Fruit fly (Drosophila melanogaster): ENCODE data around the gene CG14341.

Gene CG14341

DNA sequence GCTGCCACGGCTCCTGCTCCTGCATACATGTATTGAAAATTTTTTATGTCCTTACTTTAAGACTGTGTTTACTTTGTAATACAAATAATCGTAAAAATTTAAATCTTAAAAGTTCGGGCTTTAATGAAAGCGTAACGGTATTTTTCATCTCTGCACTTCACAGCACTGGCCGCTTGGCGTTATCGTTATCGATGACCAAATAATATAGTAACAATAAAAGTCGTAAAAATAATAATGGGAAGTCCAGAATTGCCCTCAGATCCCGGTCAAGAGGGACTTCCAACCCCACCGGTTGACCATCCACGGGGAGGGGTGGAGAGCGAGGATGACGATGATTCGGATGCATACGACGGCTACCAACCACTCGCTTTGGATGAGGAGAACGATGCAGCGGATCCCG, at the start of gene CG14341:
TSS of gene CG14341 (plus strand) at position 181 of the 400 bp plus-strand sequence.
- TF ChIP-seq CG17801 (GFP tag; optimal IDR thresholded peaks at IDR 0.05; ENCODE audit: partially characterized antibody), result no peak

DNA sequence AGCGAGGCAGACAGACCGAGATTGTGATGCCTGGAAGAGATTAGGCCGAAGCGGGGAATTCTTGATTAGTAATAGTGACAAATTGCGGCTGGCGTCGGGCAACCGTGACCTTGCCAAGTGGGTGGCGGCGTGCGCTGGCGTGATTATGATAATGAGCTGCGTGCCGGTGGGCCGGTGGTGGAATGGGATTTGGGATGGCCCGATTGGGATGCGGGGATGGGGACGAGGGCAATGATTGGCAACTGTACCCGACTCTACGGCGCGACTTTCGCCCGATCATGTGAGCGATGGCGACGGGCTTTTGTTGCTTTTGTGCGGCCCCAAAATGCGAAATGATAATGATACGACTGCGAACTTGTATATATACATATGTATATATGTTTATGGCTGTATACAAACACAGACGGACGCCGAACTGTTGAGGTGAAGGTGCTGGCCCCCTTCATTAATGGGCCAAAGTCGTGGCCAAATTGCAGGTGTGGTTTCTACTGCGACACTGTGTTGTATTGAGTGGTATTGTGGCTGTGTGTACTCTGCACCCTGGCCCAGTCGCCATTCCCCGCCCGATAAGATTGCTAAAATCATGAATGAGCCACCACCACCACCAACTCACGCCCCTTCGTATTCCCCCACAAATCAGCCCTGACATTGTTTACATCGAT, 49.5 kb upstream of the CG14341 start:
- no peak for TF ChIP-seq CG17801 (GFP tag; optimal IDR thresholded peaks at IDR 0.05; ENCODE audit: partially characterized antibody)

dm6 chr2L:1118149-1118548, 48.2 kb upstream of the CG14341 start:
- no peak for TF ChIP-seq CG17801 (GFP tag; optimal IDR thresholded peaks at IDR 0.05; ENCODE audit: partially characterized antibody)

dm6 chr2L:1118880-1119809, 47.2 kb upstream of the CG14341 start:
- peak; percentile 55 for TF ChIP-seq CG17801 (GFP tag; optimal IDR thresholded peaks at IDR 0.05; ENCODE audit: partially characterized antibody)

DNA sequence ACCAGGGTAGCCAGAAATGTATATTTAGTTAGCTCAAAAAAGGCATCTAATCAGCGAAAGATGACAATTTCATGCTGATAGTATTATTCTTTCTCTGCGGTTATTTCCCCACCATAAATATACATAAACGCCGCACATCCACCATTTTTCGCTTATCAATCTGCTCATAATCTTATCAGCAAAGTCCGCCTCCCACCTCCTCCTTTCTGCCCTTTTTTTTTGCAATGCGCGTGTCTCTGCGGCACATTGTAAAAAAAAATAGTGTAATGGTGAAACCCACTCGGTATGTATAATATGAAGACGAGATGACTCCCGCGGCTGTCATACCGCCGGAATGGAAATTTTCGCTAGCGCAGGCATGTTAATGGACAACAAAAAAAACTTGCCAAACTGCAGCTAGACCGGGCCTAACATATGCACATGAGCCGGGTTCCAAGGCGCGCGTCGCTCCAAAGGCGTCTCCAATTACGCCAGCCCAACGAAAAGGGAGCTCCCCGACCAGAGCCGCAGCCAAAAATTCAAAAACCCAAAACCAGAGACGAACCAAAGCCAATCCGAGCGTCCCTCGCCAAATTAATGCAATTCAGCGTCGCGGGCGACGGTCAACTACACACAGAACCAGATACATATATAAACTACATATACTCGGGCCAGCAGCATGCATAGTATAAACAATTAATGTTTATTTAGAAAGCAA, 46.0 kb upstream of the CG14341 start:
- no peak for TF ChIP-seq CG17801 (GFP tag; optimal IDR thresholded peaks at IDR 0.05; ENCODE audit: partially characterized antibody)

- no peak for TF ChIP-seq CG17801 (GFP tag; optimal IDR thresholded peaks at IDR 0.05; ENCODE audit: partially characterized antibody)
Measured at dm6 chr2L:1121942-1122710, 44.2 kb upstream of the CG14341 start.

DNA sequence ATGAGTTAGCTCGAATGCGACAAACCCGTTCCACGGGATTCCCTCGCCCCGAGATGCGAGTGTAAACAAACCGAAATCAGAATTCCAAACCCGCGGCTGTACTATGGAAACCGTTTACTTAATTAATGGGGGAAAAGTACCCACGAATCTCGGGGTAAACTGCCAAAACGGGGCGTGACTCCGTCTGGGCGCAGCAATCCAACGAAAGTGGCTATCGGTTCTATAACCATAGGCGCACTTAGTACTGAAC, 43.7 kb upstream of the CG14341 start:
- no peak for TF ChIP-seq CG17801 (GFP tag; optimal IDR thresholded peaks at IDR 0.05; ENCODE audit: partially characterized antibody)

DNA sequence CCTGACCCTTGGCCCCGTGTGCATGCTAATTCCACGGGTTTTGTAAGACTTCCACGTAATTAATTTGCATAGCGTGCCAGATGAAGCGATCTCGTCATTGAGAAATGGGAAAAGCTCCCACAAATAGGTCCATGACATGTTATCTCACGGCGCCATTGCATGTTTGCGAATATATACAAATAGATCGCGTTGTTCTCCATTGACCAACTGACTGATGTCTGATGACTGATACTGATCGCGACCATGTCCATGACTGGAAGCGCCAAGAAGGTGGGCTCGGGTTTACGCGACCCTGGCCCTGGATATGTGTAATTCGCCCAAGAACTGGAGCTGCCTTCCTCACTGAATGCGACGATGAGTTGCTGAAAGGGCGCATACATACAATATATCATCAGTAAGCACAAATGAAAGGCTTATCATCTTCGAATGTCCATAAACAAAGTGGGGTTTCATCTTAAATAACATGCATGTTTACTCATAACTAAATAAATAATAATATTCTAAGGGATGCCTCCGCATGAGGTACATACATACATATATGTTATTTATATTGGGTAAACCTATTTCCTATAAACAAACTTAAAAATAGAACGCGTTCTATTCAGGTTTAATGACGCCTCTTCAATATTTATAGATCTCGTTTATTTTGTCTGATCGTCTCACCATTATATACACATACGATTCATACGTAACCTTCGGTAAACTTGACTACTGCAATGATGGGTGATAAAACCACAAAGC, 43.1 kb upstream of the CG14341 start:
- peak; percentile 35 for TF ChIP-seq CG17801 (GFP tag; optimal IDR thresholded peaks at IDR 0.05; ENCODE audit: partially characterized antibody)

DNA sequence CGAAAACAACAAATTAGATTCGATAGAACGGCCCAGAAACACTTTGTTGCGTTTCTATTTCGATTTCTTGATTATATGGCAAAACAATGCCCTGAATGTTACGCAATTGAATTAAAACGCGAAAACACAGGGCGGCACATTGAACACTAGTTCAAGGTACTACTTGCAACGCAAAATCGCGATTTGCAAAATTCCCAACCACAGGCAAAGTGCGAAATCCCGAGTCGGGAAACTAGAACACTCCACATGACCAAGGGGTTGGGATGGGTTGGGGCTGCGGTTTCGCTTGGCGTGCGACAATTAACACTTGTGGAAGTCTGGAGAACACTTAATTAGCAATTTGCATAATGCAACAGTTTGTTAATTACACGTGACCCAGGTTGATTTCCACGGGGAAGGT, 42.0 kb upstream of the CG14341 start:
- no peak for TF ChIP-seq CG17801 (GFP tag; optimal IDR thresholded peaks at IDR 0.05; ENCODE audit: partially characterized antibody)

dm6 chr2L:1125437-1125836, 40.9 kb upstream of the CG14341 start:
- no peak for TF ChIP-seq CG17801 (GFP tag; optimal IDR thresholded peaks at IDR 0.05; ENCODE audit: partially characterized antibody)

DNA sequence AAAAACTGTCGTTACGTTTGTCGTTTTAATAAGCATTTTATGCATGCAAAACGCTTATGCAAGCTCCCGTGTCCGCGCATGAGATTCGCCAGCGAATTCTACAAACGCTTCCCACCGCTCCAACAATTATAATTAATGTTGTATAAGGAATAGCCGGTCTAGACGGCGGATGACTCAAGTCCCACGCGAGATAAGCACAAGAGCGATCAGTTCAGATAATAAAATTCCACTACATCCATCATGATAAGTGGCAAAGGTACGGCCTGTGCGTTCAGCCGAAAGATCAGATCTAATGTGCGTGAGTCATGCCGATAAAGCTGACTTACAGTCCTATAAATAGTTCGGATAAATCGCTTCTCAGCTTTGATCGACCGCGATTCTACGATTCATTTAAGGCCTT, 39.8 kb upstream of the CG14341 start:
- TF ChIP-seq CG17801 (GFP tag; optimal IDR thresholded peaks at IDR 0.05; ENCODE audit: partially characterized antibody), result no peak

DNA sequence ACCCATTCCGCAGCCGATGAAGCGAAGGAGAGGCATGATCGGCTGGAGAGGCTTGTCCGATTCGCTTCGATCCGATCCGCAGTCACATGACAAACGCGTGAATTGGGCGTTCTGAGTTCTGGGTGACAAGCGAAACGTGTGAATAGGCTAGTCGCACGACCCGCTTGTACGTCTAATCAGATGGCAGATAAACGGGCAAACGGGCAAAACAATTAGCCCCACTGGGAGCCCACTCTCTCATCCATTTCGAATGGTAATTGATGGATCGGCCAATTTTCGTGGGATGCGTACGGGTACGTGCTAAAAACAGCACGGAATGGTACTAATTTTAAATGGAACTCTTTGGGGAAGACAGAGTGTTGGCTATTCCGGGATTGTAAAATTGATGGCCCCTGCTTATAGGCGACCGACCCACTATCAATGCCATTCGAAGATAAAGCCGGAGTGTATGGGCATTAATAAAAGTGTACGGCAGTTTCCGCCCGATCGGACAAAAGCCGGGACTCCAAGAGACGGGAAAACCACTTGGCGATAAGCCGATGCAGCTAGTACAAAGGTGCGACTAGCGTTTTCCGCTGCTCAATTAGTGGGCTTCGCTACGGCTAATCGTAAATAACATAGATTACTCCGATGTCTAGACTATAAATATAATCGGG, 38.7 kb upstream of the CG14341 start:
- no peak for TF ChIP-seq CG17801 (GFP tag; optimal IDR thresholded peaks at IDR 0.05; ENCODE audit: partially characterized antibody)

- TF ChIP-seq CG17801 (GFP tag; optimal IDR thresholded peaks at IDR 0.05; ENCODE audit: partially characterized antibody), result no peak
Measured at dm6 chr2L:1128344-1128931, 37.9 kb upstream of the CG14341 start.
